Fruit fly (Drosophila melanogaster): ENCODE measurements around the gene Lcp65Ab1.

Gene Lcp65Ab1

dm6 chr3L:6159863-6160262 is 10.5 kb downstream of the Lcp65Ab1 start:
- TF ChIP-seq CG15710 (tag; optimal IDR thresholded peaks at IDR 0.05) (no peak), CG13204 (GFP tag; optimal IDR thresholded peaks at IDR 0.05) (no peak), rn (GFP tag; IDR thresholded peaks at IDR 0.05) (no peak)

- no peak for TF ChIP-seq CG15710 (tag; optimal IDR thresholded peaks at IDR 0.05)
- no peak for TF ChIP-seq Pif1B (GFP tag; optimal IDR thresholded peaks at IDR 0.05)
- no peak for TF ChIP-seq rn (GFP tag; IDR thresholded peaks at IDR 0.05)
- TF ChIP-seq fd96Ca (GFP tag; IDR thresholded peaks at IDR 0.05): no peak
Observed at dm6 chr3L:6160514-6160913, 11.2 kb downstream of the Lcp65Ab1 start, which contains the start of gene Cpr65Az. Gene Cpr65Az (plus strand): TSS chr3L:6160814.

DNA sequence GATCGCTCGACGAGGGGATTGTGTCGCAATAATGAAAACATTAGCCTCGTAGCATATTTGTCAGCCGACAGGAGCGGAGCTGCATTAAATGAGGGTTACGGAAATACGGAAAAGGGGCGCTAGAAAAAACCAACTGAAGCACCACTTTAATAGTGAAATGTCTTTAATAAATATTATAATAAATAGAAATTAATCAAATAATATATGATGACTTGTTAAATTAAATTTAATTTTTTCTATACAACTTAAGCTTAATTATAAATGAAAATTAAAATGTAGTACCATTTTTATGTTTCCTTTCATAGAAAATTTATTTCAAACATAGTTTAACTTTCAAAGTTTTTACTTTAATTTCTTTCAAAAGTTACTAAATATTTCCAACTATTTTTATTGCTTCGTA is 12.6 kb downstream of the Lcp65Ab1 start:
- no peak for TF ChIP-seq CG8301 (tag; optimal IDR thresholded peaks at IDR 0.05)

DNA sequence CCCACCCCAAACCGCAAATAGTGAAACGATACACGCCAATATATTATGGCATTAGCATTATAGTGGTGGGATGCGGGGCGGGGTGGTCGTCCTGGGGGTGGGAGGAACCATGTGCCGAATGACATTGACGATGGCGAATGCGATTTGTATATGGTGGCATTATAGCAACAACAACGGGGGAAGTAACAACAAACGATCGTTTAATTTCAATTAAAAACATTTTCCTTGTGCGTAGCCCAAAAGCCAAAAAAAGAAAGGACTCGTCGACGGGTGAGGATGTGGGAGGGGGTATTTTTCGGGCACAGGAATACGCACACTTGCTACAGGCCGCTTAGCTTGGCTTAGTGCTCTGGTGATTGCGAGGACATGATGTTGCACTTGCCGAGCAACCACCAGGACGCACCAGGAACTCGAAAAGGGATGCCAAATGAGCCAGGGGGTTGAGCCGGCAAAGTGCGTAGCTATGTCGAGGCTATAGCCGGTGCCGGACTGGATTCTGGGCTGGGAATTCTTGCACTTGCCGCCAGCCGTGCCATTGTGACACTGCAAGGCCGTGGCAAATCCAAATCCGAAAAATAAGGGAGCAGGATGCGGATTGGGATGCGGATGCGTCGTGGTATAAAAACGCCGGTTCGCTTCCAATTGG is 13.3 kb downstream of the Lcp65Ab1 start, which contains the start of gene Prdm13:
Prdm13 (plus strand) TSS at position 645 of the 646 bp plus-strand sequence.
- TF ChIP-seq CG12605 (GFP tag; IDR thresholded peaks at IDR 0.05) (no peak), CG17806 (tag; optimal IDR thresholded peaks at IDR 0.05) (no peak)

dm6 chr3L:6173826-6174255 is 24.5 kb downstream of the Lcp65Ab1 start, which contains the start of the genes fmt and CG7376:
Gene fmt (minus strand): TSS chr3L:6173880.
Gene CG7376 (plus strand): TSS chr3L:6174248.
- no peak for TF ChIP-seq Pif1B (GFP tag; optimal IDR thresholded peaks at IDR 0.05)
- no peak for TF ChIP-seq D1 (tag; optimal IDR thresholded peaks at IDR 0.05)
- no peak for TF ChIP-seq CG17806 (tag; optimal IDR thresholded peaks at IDR 0.05)
- TF ChIP-seq CG9948 (tag; optimal IDR thresholded peaks at IDR 0.05): peak; percentile 45
- no peak for TF ChIP-seq CG15710 (tag; optimal IDR thresholded peaks at IDR 0.05)
- no peak for TF ChIP-seq Ets98B (GFP tag; IDR thresholded peaks at IDR 0.05)

DNA sequence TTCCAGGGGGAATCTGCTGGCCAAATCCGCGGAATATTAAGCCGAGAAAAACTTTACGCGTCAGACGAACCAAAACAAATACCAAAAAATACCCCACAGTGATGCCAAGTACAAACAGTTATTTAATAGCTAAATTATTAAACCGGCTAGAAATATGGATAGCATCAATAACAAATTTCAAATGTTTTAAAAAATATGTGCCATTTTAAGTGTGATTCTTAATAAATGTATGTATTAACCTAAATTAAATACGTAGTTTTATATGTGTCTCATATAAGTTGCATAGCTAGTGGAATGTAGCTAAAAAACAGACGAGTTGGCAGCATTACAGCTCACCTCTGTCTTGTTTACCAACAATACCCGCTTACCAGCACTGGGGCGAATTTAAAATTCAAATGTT is 32.4 kb downstream of the Lcp65Ab1 start, which contains the start of gene CG10274:
CG10274 (minus strand) TSS at position 54 of the 400 bp plus-strand sequence.
- TF ChIP-seq CG34367 (tag; optimal IDR thresholded peaks at IDR 0.05): no peak
- peak; percentile 40 for TF ChIP-seq CG17806 (tag; optimal IDR thresholded peaks at IDR 0.05)
- no peak for TF ChIP-seq CG13204 (GFP tag; optimal IDR thresholded peaks at IDR 0.05)
- peak; percentile 59; the same call in 2 of the 3 replicates for TF ChIP-seq CG4496 (GFP tag; IDR thresholded peaks at IDR 0.05)
- no peak for TF ChIP-seq CG14655 (GFP tag; optimal IDR thresholded peaks at IDR 0.05)
- TF ChIP-seq CG12605 (GFP tag; IDR thresholded peaks at IDR 0.05): no peak
- TF ChIP-seq Pif1B (GFP tag; optimal IDR thresholded peaks at IDR 0.05): no peak
- TF ChIP-seq CG15710 (tag; optimal IDR thresholded peaks at IDR 0.05): peak; percentile 72
- TF ChIP-seq Pif1A (GFP tag; optimal IDR thresholded peaks at IDR 0.05): no peak
- peak; percentile 52 for TF ChIP-seq CG9948 (tag; optimal IDR thresholded peaks at IDR 0.05)
- TF ChIP-seq CG32121 (GFP tag; IDR thresholded peaks at IDR 0.05): peak; percentile 17; the same call in 1 of the 2 replicates

dm6 chr3L:6184884-6185438 is 35.6 kb downstream of the Lcp65Ab1 start, which contains the start of the genes D19B and CG43293:
Gene D19B (minus strand): TSS chr3L:6184920.
Gene CG43293 (plus strand): TSS chr3L:6185189.
- TF ChIP-seq CG32121 (GFP tag; IDR thresholded peaks at IDR 0.05): peak; percentile 92
- TF ChIP-seq Snoo (tag; optimal IDR thresholded peaks at IDR 0.05): peak; percentile 84
- TF ChIP-seq CG12605 (GFP tag; IDR thresholded peaks at IDR 0.05): peak; percentile 91
- TF ChIP-seq CG34367 (tag; optimal IDR thresholded peaks at IDR 0.05): peak; percentile 81
- TF ChIP-seq CG9948 (tag; optimal IDR thresholded peaks at IDR 0.05): peak; percentile 81
- TF ChIP-seq CG8159 (tag; optimal IDR thresholded peaks at IDR 0.05): peak; percentile 82
- peak; percentile 92 for TF ChIP-seq CG4496 (GFP tag; IDR thresholded peaks at IDR 0.05)
- TF ChIP-seq fd96Ca (GFP tag; IDR thresholded peaks at IDR 0.05): peak; percentile 92
- peak; percentile 86 for TF ChIP-seq rn (GFP tag; IDR thresholded peaks at IDR 0.05)
- TF ChIP-seq gl (tag; optimal IDR thresholded peaks at IDR 0.05): peak; percentile 76
- peak; percentile 88 for TF ChIP-seq CG14655 (GFP tag; optimal IDR thresholded peaks at IDR 0.05)
- peak; percentile 94 for TF ChIP-seq Ets98B (GFP tag; IDR thresholded peaks at IDR 0.05)
- TF ChIP-seq EcR (GFP tag; optimal IDR thresholded peaks at IDR 0.05): no peak
- TF ChIP-seq CG15710 (tag; optimal IDR thresholded peaks at IDR 0.05): peak; percentile 81
- TF ChIP-seq CG13204 (GFP tag; optimal IDR thresholded peaks at IDR 0.05): no peak
- peak; percentile 82 for TF ChIP-seq CG17806 (tag; optimal IDR thresholded peaks at IDR 0.05)
- TF ChIP-seq Pif1A (GFP tag; optimal IDR thresholded peaks at IDR 0.05): no peak
- TF ChIP-seq Pif1B (GFP tag; optimal IDR thresholded peaks at IDR 0.05): peak; percentile 93
- peak; percentile 80 for TF ChIP-seq CG8301 (tag; optimal IDR thresholded peaks at IDR 0.05)
- TF ChIP-seq CG10348 (GFP tag; IDR thresholded peaks at IDR 0.05): peak; percentile 36; the same call in 1 of the 2 replicates
- no peak for TF ChIP-seq D1 (tag; optimal IDR thresholded peaks at IDR 0.05)

All from whole organism, pupa.